Fruit fly (Drosophila melanogaster) whole organism, embryonic: Measurements from ENCODE around the gene Rlb1.

ENCODE experiments used
- Adf1 ChIP-seq: fragments of 200-800 bp; sonication (Bioruptor generic); IDR thresholded peaks from 2 replicates; pipeline ENCODE4 v1.3.6; 2022; ENCODE audit warnings: missing biosample characterization, missing genetic modification characterization
- BEAF-32 ChIP-seq: fragments of 200-800 bp; sonication (Bioruptor generic); optimal IDR thresholded peaks from 3 replicates; lab custom pipeline; 2017; ENCODE audit warnings: missing biosample characterization, missing genetic modification characterization, mild to moderate bottlenecking, moderate library complexity, missing genetic modification reagents
- CG10267 ChIP-seq: fragments of 200-800 bp; sonication (Bioruptor generic); optimal IDR thresholded peaks from 2 replicates; lab custom pipeline; 2018; ENCODE audit warnings: missing biosample characterization, mild to moderate bottlenecking, missing genetic modification characterization, moderate library complexity
- CG10959 ChIP-seq: fragments of 200-800 bp; sonication (Bioruptor generic); IDR thresholded peaks from 2 replicates; pipeline ENCODE4 v1.3.6; 2022; ENCODE audit warnings: missing biosample characterization, missing genetic modification characterization
- CG12104 ChIP-seq: fragments of 200-800 bp; sonication (Bioruptor generic); optimal IDR thresholded peaks from 3 replicates; lab custom pipeline; 2016; ENCODE audit warnings: missing biosample characterization, missing genetic modification characterization
- CG12219 ChIP-seq: fragments of 200-800 bp; sonication (Bioruptor generic); optimal IDR thresholded peaks from 3 replicates; lab custom pipeline; 2018; ENCODE audit warnings: missing biosample characterization, mild to moderate bottlenecking, missing genetic modification characterization
- CG13424 ChIP-seq: fragments of 200-800 bp; sonication (Bioruptor generic); optimal IDR thresholded peaks from 2 replicates; lab custom pipeline; 2019; ENCODE audit warnings: missing biosample characterization, mild to moderate bottlenecking, missing genetic modification characterization, moderate library complexity
- CG13624 ChIP-seq: fragments of 200-800 bp; sonication (Bioruptor generic); optimal IDR thresholded peaks from 2 replicates; lab custom pipeline; 2016; ENCODE audit warnings: missing biosample characterization, missing genetic modification characterization
- CG13894 ChIP-seq: fragments of 200-800 bp; sonication (Bioruptor generic); optimal IDR thresholded peaks from 3 replicates; lab custom pipeline; 2018; ENCODE audit warnings: missing biosample characterization, mild to moderate bottlenecking, missing genetic modification characterization, moderate library complexity
- CG14050 ChIP-seq: fragments of 200-800 bp; sonication (Bioruptor generic); IDR thresholded peaks from 3 replicates; pipeline ENCODE4 v1.3.6; 2022; ENCODE audit warnings: missing biosample characterization, missing genetic modification characterization
- CG15073 ChIP-seq: fragments of 200-800 bp; sonication (Bioruptor generic); optimal IDR thresholded peaks from 2 replicates; lab custom pipeline; 2016; ENCODE audit warnings: missing biosample characterization, missing genetic modification characterization
- CG15514 ChIP-seq: fragments of 200-800 bp; sonication (Bioruptor generic); optimal IDR thresholded peaks from 3 replicates; lab custom pipeline; 2017; ENCODE audit warnings: missing biosample characterization, missing genetic modification characterization, mild to moderate bottlenecking, moderate library complexity, missing genetic modification reagents
- CG1647 ChIP-seq: fragments of 200-800 bp; sonication (Bioruptor generic); optimal IDR thresholded peaks from 3 replicates; lab custom pipeline; 2016; ENCODE audit warnings: missing biosample characterization, missing genetic modification characterization
- CG16863 ChIP-seq: fragments of 200-800 bp; sonication (Bioruptor generic); optimal IDR thresholded peaks from 3 replicates; lab custom pipeline; 2016; ENCODE audit warnings: missing biosample characterization, missing genetic modification characterization
- CG17385 ChIP-seq: fragments of 200-800 bp; sonication (Bioruptor generic); optimal IDR thresholded peaks from 3 replicates; lab custom pipeline; 2018; ENCODE audit warnings: missing biosample characterization, mild to moderate bottlenecking, missing genetic modification characterization
- CG18262 ChIP-seq: fragments of 200-800 bp; optimal IDR thresholded peaks from 3 replicates; lab custom pipeline; 2019; ENCODE audit warnings: missing biosample characterization, mild to moderate bottlenecking, missing genetic modification characterization, moderate library complexity
- CG3407 ChIP-seq: fragments of 200-800 bp; sonication (Bioruptor generic); optimal IDR thresholded peaks from 2 replicates; lab custom pipeline; 2018; ENCODE audit warnings: missing biosample characterization, mild to moderate bottlenecking, missing genetic modification characterization
- CG4820 ChIP-seq: fragments of 200-800 bp; sonication (Bioruptor generic); optimal IDR thresholded peaks from 3 replicates; lab custom pipeline; 2016; ENCODE audit warnings: missing biosample characterization, missing genetic modification characterization
- CG7963 ChIP-seq: fragments of 200-800 bp; sonication (Bioruptor generic); IDR thresholded peaks from 3 replicates; pipeline ENCODE4 v1.3.6; 2022; ENCODE audit warnings: missing biosample characterization, missing genetic modification characterization; ENCODE audit not compliant: partially characterized antibody
- CG8089 ChIP-seq: fragments of 200-800 bp; sonication (Bioruptor generic); optimal IDR thresholded peaks from 3 replicates; lab custom pipeline; 2016; ENCODE audit warnings: missing biosample characterization, missing genetic modification characterization
- CG8281 ChIP-seq: fragments of 200-800 bp; sonication (Bioruptor generic); optimal IDR thresholded peaks from 2 replicates; lab custom pipeline; 2018; ENCODE audit warnings: missing biosample characterization, mild to moderate bottlenecking, missing genetic modification characterization, moderate library complexity
- CG8290 ChIP-seq, 3 experiments: fragments of 200-800 bp; sonication (Bioruptor generic); optimal IDR thresholded peaks; 2 replicates each; lab custom pipeline; 2016 to 2019; ENCODE audit warnings: missing biosample characterization in 3 of 3, missing genetic modification characterization in 3 of 3, mild to moderate bottlenecking in 2 of 3, moderate library complexity in 1 of 3
- CG9876 ChIP-seq: fragments of 200-800 bp; sonication (Bioruptor generic); optimal IDR thresholded peaks from 2 replicates; lab custom pipeline; 2016; ENCODE audit warnings: missing biosample characterization, missing genetic modification characterization
- Dad ChIP-seq: fragments of 200-800 bp; sonication (Bioruptor generic); optimal IDR thresholded peaks from 3 replicates; lab custom pipeline; 2016; ENCODE audit warnings: missing biosample characterization, missing genetic modification characterization
- Dfd ChIP-seq, 2 experiments: fragments of >200 bp; optimal IDR thresholded peaks; 2 replicates each; lab custom pipeline; 2017; ENCODE audit warnings: missing biosample characterization in 2 of 2, missing genetic modification characterization in 2 of 2
- E2f2 ChIP-seq: fragments of 200-800 bp; sonication (Bioruptor generic); IDR thresholded peaks from 2 replicates; pipeline ENCODE4 v1.3.6; 2022; ENCODE audit warnings: missing biosample characterization, missing genetic modification characterization
- Eip74EF ChIP-seq, 2 experiments: fragments of 200-800 bp in 1 of 2; fragments of >200 bp in 1 of 2; sonication (Bioruptor generic) in 1 of 2; optimal IDR thresholded peaks; 2 replicates each; lab custom pipeline; 2017 to 2019; ENCODE audit warnings: missing biosample characterization in 2 of 2, missing genetic modification characterization in 2 of 2, mild to moderate bottlenecking in 1 of 2, moderate library complexity in 1 of 2
- Hand ChIP-seq: fragments of 200-800 bp; sonication (Bioruptor generic); optimal IDR thresholded peaks from 2 replicates; lab custom pipeline; 2017; ENCODE audit warnings: mild to moderate bottlenecking, missing biosample characterization, missing genetic modification reagents, missing genetic modification characterization
- Hmr ChIP-seq: fragments of 200-800 bp; sonication (Bioruptor generic); optimal IDR thresholded peaks from 3 replicates; lab custom pipeline; 2017; ENCODE audit warnings: mild to moderate bottlenecking, missing biosample characterization, missing genetic modification reagents, missing genetic modification characterization
- Hr51 ChIP-seq, 2 experiments: fragments of 200-800 bp; sonication (Bioruptor generic); optimal IDR thresholded peaks; 2 replicates in 1 of 2; 3 replicates in 1 of 2; lab custom pipeline; 2016 to 2018; ENCODE audit warnings: missing biosample characterization in 2 of 2, missing genetic modification characterization in 2 of 2, mild to moderate bottlenecking in 1 of 2, moderate library complexity in 1 of 2
- Med ChIP-seq: fragments of 200-800 bp; sonication (Bioruptor generic); peaks from one replicate; lab custom pipeline; 2016; ENCODE audit warnings: missing biosample characterization, missing genetic modification characterization, mild to moderate bottlenecking, inconsistent platforms, moderate library complexity
- NFAT ChIP-seq: fragments of 200-800 bp; sonication (Bioruptor generic); IDR thresholded peaks from 2 replicates; pipeline ENCODE4 v1.3.6; 2022; ENCODE audit warnings: missing biosample characterization, missing genetic modification characterization
- Oaz ChIP-seq: fragments of 200-800 bp; sonication (Bioruptor generic); IDR thresholded peaks from 2 replicates; pipeline ENCODE4 v1.3.6; 2022; ENCODE audit warnings: missing biosample characterization, missing genetic modification characterization
- Side ChIP-seq: fragments of 200-800 bp; sonication (Bioruptor generic); optimal IDR thresholded peaks from 2 replicates; lab custom pipeline; 2016; ENCODE audit warnings: missing biosample characterization, missing genetic modification characterization
- Six4 ChIP-seq: fragments of 200-800 bp; sonication (Bioruptor generic); optimal IDR thresholded peaks from 2 replicates; lab custom pipeline; 2016; ENCODE audit warnings: missing biosample characterization, missing genetic modification characterization
- Xbp1 ChIP-seq: fragments of 200-800 bp; sonication (Bioruptor generic); optimal IDR thresholded peaks from 3 replicates; lab custom pipeline; 2016; ENCODE audit warnings: missing biosample characterization, mild to moderate bottlenecking, missing genetic modification characterization
- dmrt11E ChIP-seq: fragments of 200-800 bp; sonication (Bioruptor generic); optimal IDR thresholded peaks from 3 replicates; lab custom pipeline; 2018; ENCODE audit warnings: missing biosample characterization, mild to moderate bottlenecking, missing genetic modification characterization, moderate library complexity
- gcm ChIP-seq: fragments of 200-800 bp; sonication (Bioruptor generic); optimal IDR thresholded peaks from 2 replicates; lab custom pipeline; 2019; ENCODE audit warnings: missing biosample characterization, mild to moderate bottlenecking, missing genetic modification characterization, moderate library complexity
- gsb ChIP-seq: fragments of 200-800 bp; sonication (Bioruptor generic); IDR thresholded peaks from 2 replicates; pipeline ENCODE4 v1.3.6; 2022; ENCODE audit warnings: missing biosample characterization, missing genetic modification characterization
- kah ChIP-seq: fragments of 200-800 bp; sonication (Bioruptor generic); optimal IDR thresholded peaks from 2 replicates; lab custom pipeline; 2018; ENCODE audit warnings: missing biosample characterization, mild to moderate bottlenecking, missing genetic modification characterization
- knrl ChIP-seq: fragments of 200-800 bp; sonication (Bioruptor generic); IDR thresholded peaks from 3 replicates; pipeline ENCODE4 v1.3.6; 2022; ENCODE audit warnings: missing biosample characterization, missing genetic modification characterization; ENCODE audit not compliant: partially characterized antibody
- lmd ChIP-seq: fragments of 200-800 bp; sonication (Bioruptor generic); IDR thresholded peaks from 2 replicates; pipeline ENCODE4 v1.3.6; 2022; ENCODE audit warnings: missing biosample characterization, missing genetic modification characterization
- mirr ChIP-seq: fragments of 200-800 bp; sonication (Bioruptor generic); optimal IDR thresholded peaks from 3 replicates; lab custom pipeline; 2018; ENCODE audit warnings: missing biosample characterization, mild to moderate bottlenecking, missing genetic modification characterization
- nau ChIP-seq: fragments of 200-800 bp; sonication (Bioruptor generic); optimal IDR thresholded peaks from 3 replicates; lab custom pipeline; 2017; ENCODE audit warnings: missing biosample characterization, mild to moderate bottlenecking, missing genetic modification characterization, missing genetic modification reagents
- nerfin-1 ChIP-seq: fragments of 200-800 bp; sonication (Bioruptor generic); optimal IDR thresholded peaks from 3 replicates; lab custom pipeline; 2019; ENCODE audit warnings: missing biosample characterization, mild to moderate bottlenecking, missing genetic modification characterization, moderate library complexity
- nmo ChIP-seq: fragments of 200-800 bp; sonication (Bioruptor generic); optimal IDR thresholded peaks from 2 replicates; lab custom pipeline; 2018; ENCODE audit warnings: missing biosample characterization, mild to moderate bottlenecking, missing genetic modification characterization, moderate library complexity
- pita ChIP-seq: fragments of 200-800 bp; sonication (Bioruptor generic); optimal IDR thresholded peaks from 2 replicates; lab custom pipeline; 2017; ENCODE audit warnings: missing biosample characterization, mild to moderate bottlenecking, missing genetic modification characterization
- repo ChIP-seq: fragments of 200-800 bp; sonication (Bioruptor generic); optimal IDR thresholded peaks from 2 replicates; lab custom pipeline; 2016; ENCODE audit warnings: missing biosample characterization, missing genetic modification characterization
- zen2 ChIP-seq: fragments of 200-800 bp; sonication (Bioruptor generic); IDR thresholded peaks from 3 replicates; pipeline ENCODE4 v1.3.6; 2022; ENCODE audit warnings: missing biosample characterization, missing genetic modification characterization; ENCODE audit not compliant: partially characterized antibody

Rlb1 gene

DNA sequence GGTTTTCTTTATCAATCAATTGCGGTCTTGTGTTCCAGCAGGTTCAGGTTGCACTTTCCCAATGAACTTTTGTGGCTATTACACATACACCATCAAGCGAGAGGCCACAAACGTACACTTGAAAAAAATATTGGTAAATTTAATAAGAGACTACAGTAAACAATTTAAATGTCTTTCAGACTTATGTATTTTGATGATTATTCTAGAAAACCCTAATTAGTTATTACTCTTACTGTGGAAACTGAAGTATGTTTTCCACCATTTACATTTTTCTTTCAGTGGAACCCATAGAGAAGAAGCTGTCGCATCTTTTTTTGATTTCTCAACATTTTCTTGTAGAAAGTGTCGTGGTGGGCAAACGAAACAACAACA lies 21.0 kb downstream of the Rlb1 start (continued):
- TF ChIP-seq Xbp1 (peak; percentile 95), mirr (GFP tag; lab: Kevin White, UChicago) (no peak), Eip74EF (GFP tag; optimal IDR thresholded peaks at IDR 0.05; lab: Kevin White, UChicago) (peak in 1 of 2 experiments; percentile 95), E2f2 (peak; percentile 71), CG8281 (tag; lab: Kevin White, UChicago) (peak; percentile 70), lmd (GFP tag; lab: Robert Waterston, UW) (peak; percentile 87), CG15514 (peak; percentile 50), CG13424 (peak; percentile 95), pita (GFP tag; lab: Kevin White, UChicago) (no peak), knrl (GFP tag; lab: Robert Waterston, UW) (no peak), Hand (GFP tag; lab: Kevin White, UChicago) (peak; percentile 71), CG1647 (peak; percentile 90), CG7963 (no peak), gcm (GFP tag; lab: Kevin White, UChicago) (peak; percentile 92), CG14050 (GFP tag; lab: Robert Waterston, UW) (peak; percentile 84), BEAF-32 (GFP tag; lab: Kevin White, UChicago) (no peak), Oaz (peak; percentile 73), nmo (GFP tag; lab: Kevin White, UChicago) (peak; percentile 96), kah (GFP tag; lab: Kevin White, UChicago) (peak; percentile 88), Hr51 (GFP tag; optimal IDR thresholded peaks at IDR 0.05; lab: Kevin White, UChicago) (peak; percentile 77 to 96), CG16863 (GFP tag; lab: Kevin White, UChicago) (peak; percentile 94), CG3407 (GFP tag; lab: Kevin White, UChicago) (peak; percentile 89), NFAT (GFP tag; lab: Robert Waterston, UW) (peak; percentile 78), CG13624 (GFP tag; lab: Kevin White, UChicago) (peak; percentile 89), dmrt11E (peak; percentile 82), Six4 (GFP tag; lab: Kevin White, UChicago) (peak; percentile 91), CG12219 (peak; percentile 91), nerfin-1 (peak; percentile 91), CG8089 (GFP tag; lab: Kevin White, UChicago) (peak; percentile 88), Hmr (GFP tag; lab: Kevin White, UChicago) (peak; percentile 85), Med (GFP tag; lab: Kevin White, UChicago) (peak; percentile 98), CG8290 (GFP tag; optimal IDR thresholded peaks at IDR 0.05; lab: Kevin White, UChicago) (peak; percentile 77), CG8290 (tag; optimal IDR thresholded peaks at IDR 0.05; lab: Kevin White, UChicago) (peak in 1 of 2 experiments; percentile 66), CG13894 (tag; lab: Kevin White, UChicago) (no peak), CG4820 (peak; percentile 91), nau (GFP tag; lab: Kevin White, UChicago) (peak; percentile 82), CG9876 (GFP tag; lab: Kevin White, UChicago) (peak; percentile 82), CG10267 (tag; lab: Kevin White, UChicago) (peak; percentile 88), Dfd (GFP tag; optimal IDR thresholded peaks at IDR 0.05; lab: Kevin White, UChicago) (no peak), Side (GFP tag; lab: Kevin White, UChicago) (peak; percentile 87), Dad (peak; percentile 87), CG17385 (GFP tag; lab: Kevin White, UChicago) (peak; percentile 89), repo (GFP tag; lab: Kevin White, UChicago) (peak; percentile 86), CG12104 (GFP tag; lab: Kevin White, UChicago) (peak; percentile 81), Adf1 (GFP tag; lab: Robert Waterston, UW) (no peak), CG18262 (peak; percentile 95), gsb (GFP tag; lab: Robert Waterston, UW) (peak; percentile 78), CG10959 (GFP tag; lab: Robert Waterston, UW) (peak; percentile 40), CG15073 (GFP tag; lab: Kevin White, UChicago) (peak; percentile 76), zen2 (GFP tag; lab: Robert Waterston, UW) (no peak)
